Worm (Caenorhabditis elegans): ENCODE results near the gene glr-2.
A peak's percentile ranks its signal among the peaks of the same experiment; 100 is the strongest.

The glr-2 gene

ce11 chrIII:7165816-7166229 is 21.1 kb upstream of the glr-2 start (continued):
- TF ChIP-seq Y53G8AR.9 (GFP tag; conservative IDR thresholded peaks at IDR 0.05) (no peak), dpff-1 (tag; optimal IDR thresholded peaks at IDR 0.05) (no peak), F10E7.11 (tag; optimal IDR thresholded peaks at IDR 0.05) (no peak), attf-3 (GFP tag; conservative IDR thresholded peaks at IDR 0.05) (no peak), unc-130 (GFP tag; optimal IDR thresholded peaks at IDR 0.05) (no peak), snpc-3.4 (tag; optimal IDR thresholded peaks at IDR 0.05) (no peak), snpc-4 (GFP tag; optimal IDR thresholded peaks at IDR 0.05) (no peak), snpc-4 (tag; optimal IDR thresholded peaks at IDR 0.05) (peak in 2 of 4 experiments; percentile 21 to 76), F37B4.10 (GFP tag; IDR thresholded peaks at IDR 0.05) (no peak), attf-6 (GFP tag; IDR thresholded peaks at IDR 0.05) (no peak), rcor-1 (GFP tag; IDR thresholded peaks at IDR 0.05) (no peak), hmg-1.2 (GFP tag; IDR thresholded peaks at IDR 0.05) (no peak; the same call in 1 of the 2 replicates), fkh-3 (tag; optimal IDR thresholded peaks at IDR 0.05) (no peak), Y56A3A.18 (GFP tag; IDR thresholded peaks at IDR 0.05) (no peak), snpc-1.3 (tag; optimal IDR thresholded peaks at IDR 0.05; ENCODE audit: insufficient read depth) (no peak), K11D2.4 (GFP tag; IDR thresholded peaks at IDR 0.05) (no peak), Y95B8A.8 (GFP tag; IDR thresholded peaks at IDR 0.05) (no peak), ccch-3 (GFP tag; optimal IDR thresholded peaks at IDR 0.05) (no peak), nfya-2 (GFP tag; IDR thresholded peaks at IDR 0.05) (no peak), F57A8.1 (GFP tag; optimal IDR thresholded peaks at IDR 0.05) (no peak), Y67H2A.10 (GFP tag; conservative IDR thresholded peaks at IDR 0.05) (no peak), F33H1.4 (GFP tag; IDR thresholded peaks at IDR 0.05) (no peak), ekl-4 (GFP tag; IDR thresholded peaks at IDR 0.05) (no peak), somi-1 (GFP tag; optimal IDR thresholded peaks at IDR 0.05) (no peak), cebp-1 (GFP tag; IDR thresholded peaks at IDR 0.05) (peak; percentile 97), cebp-1 (tag; optimal IDR thresholded peaks at IDR 0.05) (peak; percentile 99), rpc-1 (optimal IDR thresholded peaks at IDR 0.05) (no peak), rpc-1 (tag; optimal IDR thresholded peaks at IDR 0.05) (no peak), let-607 (tag; optimal IDR thresholded peaks at IDR 0.05) (peak; percentile 68 to 75), zfh-2 (GFP tag; conservative IDR thresholded peaks at IDR 0.05) (no peak), C17E4.6 (GFP tag; IDR thresholded peaks at IDR 0.05) (no peak), hmg-20 (GFP tag; IDR thresholded peaks at IDR 0.05) (no peak), unc-62 (GFP tag; optimal IDR thresholded peaks at IDR 0.05) (no peak), sea-2 (GFP tag; IDR thresholded peaks at IDR 0.05) (no peak), ceh-40 (GFP tag; IDR thresholded peaks at IDR 0.05) (no peak), ceh-91 (GFP tag; IDR thresholded peaks at IDR 0.05) (no peak), egl-18 (GFP tag; IDR thresholded peaks at IDR 0.05) (no peak), nhr-120 (GFP tag; IDR thresholded peaks at IDR 0.05) (no peak), xnd-1 (tag; optimal IDR thresholded peaks at IDR 0.05) (no peak), nfya-1 (tag; optimal IDR thresholded peaks at IDR 0.05; ENCODE audit: borderline replicate concordance, insufficient read depth) (no peak), him-1 (tag; optimal IDR thresholded peaks at IDR 0.05) (no peak), ZK185.1 (tag; optimal IDR thresholded peaks at IDR 0.05; ENCODE audit: poor library complexity, severe bottlenecking) (no peak), bed-1 (GFP tag; IDR thresholded peaks at IDR 0.05) (no peak), K12H6.12 (tag; optimal IDR thresholded peaks at IDR 0.05) (peak; percentile 27), madf-8 (GFP tag; conservative IDR thresholded peaks at IDR 0.05) (no peak), T26A5.8 (tag; optimal IDR thresholded peaks at IDR 0.05) (no peak), ama-1 (optimal IDR thresholded peaks at IDR 0.05) (no peak), ama-1 (GFP tag; optimal IDR thresholded peaks at IDR 0.05) (no peak), hsf-1 (GFP tag; IDR thresholded peaks at IDR 0.05) (no peak), Y79H2A.3 (GFP tag; conservative IDR thresholded peaks at IDR 0.05) (no peak)
